Fruit fly (Drosophila melanogaster): ENCODE results near the gene CG10469.

- TF ChIP-seq wor (GFP tag; IDR thresholded peaks at IDR 0.05), result no peak
- no peak for TF ChIP-seq grau (tag; optimal IDR thresholded peaks at IDR 0.05)
- TF ChIP-seq da (GFP tag; optimal IDR thresholded peaks at IDR 0.05), result no peak
- TF ChIP-seq maf-S (GFP tag; optimal IDR thresholded peaks at IDR 0.05), result no peak
- TF ChIP-seq Antp (GFP tag; optimal IDR thresholded peaks at IDR 0.05), result no peak
- no peak for TF ChIP-seq Nf-YB (GFP tag; optimal IDR thresholded peaks at IDR 0.05)
- no peak for TF ChIP-seq pan (optimal IDR thresholded peaks at IDR 0.05)
- TF ChIP-seq pan (GFP tag; optimal IDR thresholded peaks at IDR 0.05 in 1 of 2, IDR thresholded peaks at IDR 0.05 in 1 of 2), result no peak
- no peak for TF ChIP-seq CG8089 (GFP tag; optimal IDR thresholded peaks at IDR 0.05)
Observed at dm6 chr3L:6142313-6142712, 49.2 kb upstream of the CG10469 start, which contains the start of gene Cpr65Aw.
